Fruit fly (Drosophila melanogaster): ENCODE measurements around the gene CG9784.

CG9784 gene

DNA sequence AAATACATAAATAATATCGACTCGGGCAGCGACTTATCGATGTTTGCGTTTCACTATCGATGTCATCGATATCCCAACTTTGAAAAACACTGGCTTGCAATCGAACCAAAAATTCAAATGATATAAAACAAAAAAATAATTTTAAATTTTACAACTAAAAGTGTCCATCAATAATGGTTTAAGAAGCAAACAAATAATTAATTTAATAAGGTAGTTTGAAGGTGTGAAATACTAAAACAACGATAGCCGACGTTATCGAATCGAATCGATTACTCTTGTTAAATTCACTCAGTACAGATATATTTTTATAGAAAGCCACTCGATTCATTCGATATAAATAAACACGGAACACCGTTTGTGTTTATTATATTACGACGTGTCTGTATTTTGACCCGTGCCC lies 5.6 kb downstream of the CG9784 start, which contains the start of the genes SMC3 and Ubc7 (continued):
- peak; percentile 20 for TF ChIP-seq CG10147 (GFP tag; optimal IDR thresholded peaks at IDR 0.05)
- TF ChIP-seq CG12071 (GFP tag; optimal IDR thresholded peaks at IDR 0.05), result no peak
- peak; percentile 11 for TF ChIP-seq CoRest (tag; optimal IDR thresholded peaks at IDR 0.05)
- peak; percentile 45 for TF ChIP-seq CG15514 (GFP tag; optimal IDR thresholded peaks at IDR 0.05)
- peak; percentile 43 for TF ChIP-seq Dp (GFP tag; optimal IDR thresholded peaks at IDR 0.05)
- no peak for TF ChIP-seq CG14441 (GFP tag; IDR thresholded peaks at IDR 0.05)
- TF ChIP-seq chinmo (GFP tag; IDR thresholded peaks at IDR 0.05; ENCODE audit: partially characterized antibody), result peak; percentile 94; the same call in 3 of the 4 replicates
- TF ChIP-seq ac (GFP tag; optimal IDR thresholded peaks at IDR 0.05), result no peak
- TF ChIP-seq gsb (GFP tag; IDR thresholded peaks at IDR 0.05), result no peak
- no peak for TF ChIP-seq Hmx (GFP tag; optimal IDR thresholded peaks at IDR 0.05)
- no peak for TF ChIP-seq ash1 (GFP tag; optimal IDR thresholded peaks at IDR 0.05)
- TF ChIP-seq Opbp (GFP tag; IDR thresholded peaks at IDR 0.05; ENCODE audit: partially characterized antibody), result peak; percentile 69; the same call in 1 of the 3 replicates
- peak; percentile 61 for TF ChIP-seq Sry-δ (GFP tag; optimal IDR thresholded peaks at IDR 0.05)
- TF ChIP-seq mld (GFP tag; IDR thresholded peaks at IDR 0.05; ENCODE audit: partially characterized antibody), result peak; percentile 88; the same call in 2 of the 3 replicates
- TF ChIP-seq Scr (GFP tag; IDR thresholded peaks at IDR 0.05; ENCODE audit: partially characterized antibody), result peak; percentile 94
- TF ChIP-seq CG7556 (GFP tag; optimal IDR thresholded peaks at IDR 0.05), result no peak
- TF ChIP-seq sens (GFP tag), result peak; percentile 79
- TF ChIP-seq CG13287 (GFP tag; IDR thresholded peaks at IDR 0.05; ENCODE audit: partially characterized antibody), result peak; percentile 93
- no peak for TF ChIP-seq CG16779 (GFP tag; IDR thresholded peaks at IDR 0.05)
- peak; percentile 29 for TF ChIP-seq CG12155 (GFP tag; optimal IDR thresholded peaks at IDR 0.05)
- TF ChIP-seq phol (tag; optimal IDR thresholded peaks at IDR 0.05), result peak; percentile 2
- peak; percentile 95 for TF ChIP-seq CG34224 (GFP tag; IDR thresholded peaks at IDR 0.05; ENCODE audit: partially characterized antibody)
- no peak for TF ChIP-seq CG8944 (GFP tag; optimal IDR thresholded peaks at IDR 0.05)

DNA sequence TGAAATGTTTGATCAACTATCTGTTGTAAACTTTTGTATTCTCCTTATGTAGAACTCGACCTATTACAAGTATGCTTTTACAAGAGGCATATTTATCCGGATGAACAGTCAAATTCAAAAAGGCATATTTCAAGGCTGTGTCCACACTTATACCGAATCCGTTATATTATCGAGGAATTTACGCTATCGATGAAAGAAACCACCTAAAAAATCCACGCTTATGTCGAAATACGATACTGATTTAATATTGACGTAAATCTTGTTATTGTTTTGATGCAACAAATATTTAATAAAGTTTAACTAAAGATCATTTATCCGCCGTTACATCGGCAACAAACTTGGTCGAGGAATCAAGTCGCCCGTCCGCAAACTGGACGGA lies 11.4 kb downstream of the CG9784 start, which contains the start of gene CG13014:
CG13014 (plus strand) TSS at position 206 of the 379 bp plus-strand sequence.
- TF ChIP-seq CG4730 (GFP tag; IDR thresholded peaks at IDR 0.05) (no peak), p53 (GFP tag; optimal IDR thresholded peaks at IDR 0.05) (no peak), Dp (GFP tag; optimal IDR thresholded peaks at IDR 0.05) (peak; percentile 1), Dref (GFP tag; IDR thresholded peaks at IDR 0.05) (peak; percentile 63), H15 (GFP tag; IDR thresholded peaks at IDR 0.05) (no peak), pzg (GFP tag; optimal IDR thresholded peaks at IDR 0.05) (peak; percentile 41), CG6791 (GFP tag; IDR thresholded peaks at IDR 0.05; ENCODE audit: partially characterized antibody) (0 out of 3 replicates have a peak, but pooled peaks have one; percentile 23), twi (tag; optimal IDR thresholded peaks at IDR 0.05) (no peak), Atf3 (GFP tag; optimal IDR thresholded peaks at IDR 0.05) (no peak), sna (GFP tag; IDR thresholded peaks at IDR 0.05; ENCODE audit: partially characterized antibody) (peak; percentile 40), CG10147 (GFP tag; optimal IDR thresholded peaks at IDR 0.05) (no peak), MBD-R2 (GFP tag; IDR thresholded peaks at IDR 0.05) (peak; percentile 28; the same call in 1 of the 2 replicates), CG1603 (tag; optimal IDR thresholded peaks at IDR 0.05) (peak; percentile 29), stwl (tag; optimal IDR thresholded peaks at IDR 0.05) (peak; percentile 7), Opbp (GFP tag; IDR thresholded peaks at IDR 0.05; ENCODE audit: partially characterized antibody) (peak; percentile 17; the same call in 1 of the 3 replicates), CG6175 (GFP tag; IDR thresholded peaks at IDR 0.05) (no peak), Myb (GFP tag; optimal IDR thresholded peaks at IDR 0.05) (peak; percentile 67), mam (GFP tag; optimal IDR thresholded peaks at IDR 0.05) (no peak), amos (GFP tag; IDR thresholded peaks at IDR 0.05; ENCODE audit: partially characterized antibody) (peak; percentile 56; the same call in 1 of the 2 replicates), gfzf (GFP tag; optimal IDR thresholded peaks at IDR 0.05) (peak; percentile 65), CG2116 (GFP tag; optimal IDR thresholded peaks at IDR 0.05) (peak; percentile 21), Lim3 (GFP tag; IDR thresholded peaks at IDR 0.05) (no peak), esg (GFP tag; conservative IDR thresholded peaks at IDR 0.05) (no peak), CG16813 (GFP tag; IDR thresholded peaks at IDR 0.05; ENCODE audit: partially characterized antibody) (peak; percentile 35; the same call in 1 of the 3 replicates), dan (GFP tag; IDR thresholded peaks at IDR 0.05) (no peak), MESR4 (GFP tag; optimal IDR thresholded peaks at IDR 0.05) (peak; percentile 30), BEAF-32 (GFP tag; optimal IDR thresholded peaks at IDR 0.05) (peak; percentile 52), yki (optimal IDR thresholded peaks at IDR 0.05) (no peak)
